Worm (Caenorhabditis elegans): Measurements from ENCODE around the gene srbc-13.

ce11 chrV:808260-808659 lies 39.4 kb upstream of the srbc-13 start:
- TF ChIP-seq unc-39 (tag; optimal IDR thresholded peaks at IDR 0.05) (no peak), mep-1 (tag; optimal IDR thresholded peaks at IDR 0.05) (no peak), ztf-11 (tag; optimal IDR thresholded peaks at IDR 0.05) (no peak), lin-13 (tag; optimal IDR thresholded peaks at IDR 0.05) (no peak), nhr-28 (tag; optimal IDR thresholded peaks at IDR 0.05) (no peak), ceh-39 (tag; optimal IDR thresholded peaks at IDR 0.05) (no peak), nhr-2 (tag; optimal IDR thresholded peaks at IDR 0.05) (no peak), nhr-237 (tag; optimal IDR thresholded peaks at IDR 0.05) (no peak), pha-4 (tag; optimal IDR thresholded peaks at IDR 0.05) (no peak)

Measured in whole organism, mixed stage, embryonic.